Fruit fly (Drosophila melanogaster) Kc167 (cell line): Measurements from ENCODE around the gene Gclm.

Experiments
- h ChIP-seq: fragments of >200 bp; optimal IDR thresholded peaks from 3 replicates; lab custom pipeline; 2018; ENCODE audit warnings: missing external identifiers
- insv ChIP-seq: fragments of >200 bp; optimal IDR thresholded peaks from 3 replicates; lab custom pipeline; 2018; ENCODE audit warnings: missing external identifiers
- psq ChIP-seq: fragments of >200 bp; optimal IDR thresholded peaks from 2 replicates; lab custom pipeline; 2017; ENCODE audit warnings: missing external identifiers

DNA sequence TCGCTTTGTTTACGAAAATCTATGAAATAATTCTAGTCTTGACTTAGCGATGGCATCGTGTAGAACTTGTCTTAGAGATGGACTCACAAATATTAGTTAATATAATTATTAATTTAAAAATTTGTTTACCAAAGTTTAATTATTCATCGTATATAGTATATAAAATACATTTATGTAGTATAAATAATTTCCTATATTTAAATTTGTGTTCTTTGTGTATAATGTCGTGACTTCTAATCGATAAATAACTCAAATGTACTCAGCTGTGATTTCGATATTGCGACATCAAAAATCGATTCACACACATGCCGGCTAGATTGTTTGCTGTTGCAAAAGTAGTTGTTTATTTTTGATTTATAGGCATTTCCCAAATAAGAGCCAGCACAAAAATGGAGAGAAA, 4.0 kb upstream of the Gclm start, which contains the start of the genes wfs1 and Nup133:
- TF ChIP-seq psq (lab: Kevin White, UChicago) = no peak
- TF ChIP-seq insv (lab: Kevin White, UChicago) = no peak
- no peak for TF ChIP-seq h (lab: Kevin White, UChicago)
